Worm (Caenorhabditis elegans) whole organism, L4/young adult: ENCODE data around the gene capg-2.
A peak's percentile ranks its signal among the peaks of the same experiment; 100 is the strongest.

ENCODE experiments used
- W03F9.2 ChIP-seq: fragments of 150-350 bp; optimal IDR thresholded peaks from 2 replicates; lab custom pipeline; 2014; ENCODE audit warnings: missing biosample characterization, missing genetic modification characterization
- dao-5 ChIP-seq: sonication (generic microtip); optimal IDR thresholded peaks from 2 replicates; lab custom pipeline; 2016; ENCODE audit warnings: missing genotype, missing genetic modification characterization, moderate library complexity, missing compliant biosample characterization
- him-1 ChIP-seq: sonication (generic microtip); optimal IDR thresholded peaks from 2 replicates; lab custom pipeline; 2016; ENCODE audit warnings: missing genotype, missing genetic modification reagents, missing genetic modification characterization, missing compliant biosample characterization

Gene capg-2

DNA sequence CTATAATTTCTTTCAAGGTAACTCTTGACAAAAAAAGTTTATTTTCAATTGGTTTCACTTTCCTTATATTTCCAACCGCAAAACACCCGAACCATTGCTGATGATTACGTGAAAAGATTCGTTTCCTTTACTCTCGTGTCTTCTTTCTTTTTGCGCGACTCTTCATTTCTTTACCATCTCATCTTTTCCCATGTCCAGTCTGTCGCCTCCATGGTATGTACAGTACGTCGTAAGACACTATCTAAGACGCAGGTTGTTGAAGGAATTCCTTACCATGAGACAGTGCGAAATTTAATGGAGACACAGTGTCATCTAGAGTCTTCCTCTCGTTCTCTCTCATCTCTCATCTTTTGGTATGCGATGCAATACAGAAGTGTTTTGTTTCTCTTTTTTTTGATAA is 28.5 kb downstream of the capg-2 start:
- TF ChIP-seq dao-5 (tag; lab: Kevin White, UChicago) = no peak
- TF ChIP-seq him-1 = no peak
- no peak for TF ChIP-seq W03F9.2

DNA sequence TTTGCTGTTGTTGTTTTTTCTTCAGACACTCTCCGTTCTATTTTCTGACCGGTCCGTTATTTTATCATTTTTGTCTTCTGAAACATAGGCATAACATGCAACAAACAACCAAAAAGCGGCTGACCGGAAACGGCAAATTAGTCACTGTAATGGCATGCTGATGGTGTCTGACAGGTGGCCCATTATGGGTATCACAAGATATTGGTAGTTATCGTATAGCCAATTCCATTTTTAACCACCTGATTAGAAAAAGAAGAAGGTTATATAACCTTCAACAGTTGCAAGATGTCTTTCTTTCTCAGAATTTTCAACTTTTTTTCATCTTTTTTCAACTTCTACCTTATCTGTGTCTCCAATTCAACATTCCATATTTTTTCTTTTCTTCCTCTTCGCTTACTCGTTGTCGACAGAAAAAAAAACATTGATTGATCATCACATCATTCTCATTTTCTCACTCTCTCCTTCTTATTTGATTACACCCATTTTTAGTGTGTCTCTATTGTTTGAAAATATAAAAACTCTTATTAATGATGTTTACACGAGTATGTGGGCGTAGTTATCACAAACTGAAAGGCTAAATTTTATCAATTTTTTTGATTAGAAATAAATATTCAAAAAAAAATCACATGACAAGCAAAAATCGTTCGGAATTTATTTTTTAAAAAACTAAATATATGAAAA is 29.2 kb downstream of the capg-2 start:
- no peak for TF ChIP-seq dao-5 (tag; lab: Kevin White, UChicago)
- TF ChIP-seq him-1 = no peak
- no peak for TF ChIP-seq W03F9.2

DNA sequence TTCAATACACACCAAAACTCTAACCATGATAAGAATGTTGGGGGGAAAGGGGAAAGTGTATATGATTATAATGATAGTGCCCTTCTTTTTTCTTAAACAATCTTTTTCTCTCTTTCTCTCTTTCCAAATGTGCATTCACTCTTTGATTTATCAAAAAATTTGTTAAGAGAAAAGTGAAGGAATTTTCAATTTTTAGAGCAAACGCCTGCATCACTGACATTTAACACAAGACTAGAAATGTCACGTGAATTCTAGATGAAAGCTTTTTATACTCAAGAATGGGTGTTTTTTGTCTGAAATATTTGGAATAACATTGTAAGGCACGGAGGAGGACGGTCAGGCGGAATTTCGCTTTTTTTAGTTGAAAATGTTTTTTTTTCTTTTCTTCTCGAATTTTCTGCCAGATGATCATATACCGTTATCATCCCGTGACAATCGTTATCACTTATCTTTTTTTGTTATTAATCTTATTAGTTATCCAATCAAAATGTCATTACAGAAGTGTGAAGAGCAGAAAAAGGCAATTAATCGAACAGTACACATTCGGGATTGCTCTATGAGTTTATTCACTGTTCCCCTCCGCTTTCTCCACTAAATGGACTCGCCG is 30.4 kb downstream of the capg-2 start, which contains the start of the genes frm-7 and F55C5.17:
Gene frm-7 (plus strand): TSS at position 500 of the 607 bp plus-strand sequence.
Gene F55C5.17 (plus strand): TSS at position 557 of the 607 bp plus-strand sequence.
- no peak for TF ChIP-seq dao-5 (tag; lab: Kevin White, UChicago)
- no peak for TF ChIP-seq him-1
- no peak for TF ChIP-seq W03F9.2

DNA sequence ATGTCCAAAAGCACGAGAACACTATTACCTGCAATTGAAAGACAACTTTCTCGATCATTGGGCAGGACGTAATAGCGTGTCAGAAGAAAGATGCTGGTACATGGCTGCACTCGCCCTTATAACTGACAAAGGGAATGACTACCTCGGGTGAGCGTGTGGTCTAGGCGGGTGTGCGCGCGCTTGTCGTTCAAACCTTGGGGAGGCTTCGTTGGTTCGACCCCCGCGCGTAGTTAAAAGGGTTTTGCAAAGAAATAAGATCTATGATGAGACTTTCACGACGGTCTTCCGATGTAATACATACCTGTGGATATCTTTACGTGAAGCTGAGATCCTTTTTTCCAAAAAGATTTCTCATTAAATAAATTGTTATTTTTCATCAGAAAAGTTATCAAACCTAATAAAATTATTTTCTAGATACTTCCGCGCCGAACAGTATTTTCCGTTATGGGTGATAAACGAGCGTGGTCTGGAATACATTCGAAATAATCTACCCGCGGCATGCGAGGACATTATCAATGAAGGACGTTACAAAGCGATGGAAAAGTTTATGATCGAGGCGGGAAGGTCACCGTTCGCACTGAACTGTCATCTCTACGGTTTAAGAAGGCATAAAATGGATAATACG is 31.9 kb downstream of the capg-2 start:
- TF ChIP-seq W03F9.2 (peak; percentile 59), him-1 (peak; percentile 97), dao-5 (tag; lab: Kevin White, UChicago) (peak; percentile 97)

DNA sequence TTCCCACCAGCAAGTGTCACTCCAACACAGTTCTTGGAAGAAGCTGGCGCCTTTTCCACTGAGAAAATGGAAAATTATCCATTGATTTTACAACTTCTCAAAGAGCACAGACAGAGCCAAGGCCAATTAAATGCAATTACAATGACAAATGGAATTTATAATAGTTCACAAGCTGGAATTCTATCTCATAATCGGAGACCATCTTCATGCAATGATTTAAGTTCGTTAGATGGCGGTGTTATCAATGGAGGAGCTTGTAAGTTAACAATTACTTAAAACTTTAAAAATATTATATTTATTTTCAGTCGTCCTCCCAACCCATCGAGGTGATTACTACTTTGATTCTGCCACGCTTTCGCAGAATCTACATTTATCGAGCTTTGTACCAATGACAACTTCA is 34.0 kb downstream of the capg-2 start:
- TF ChIP-seq him-1 (no peak), W03F9.2 (no peak), dao-5 (tag; lab: Kevin White, UChicago) (no peak)

DNA sequence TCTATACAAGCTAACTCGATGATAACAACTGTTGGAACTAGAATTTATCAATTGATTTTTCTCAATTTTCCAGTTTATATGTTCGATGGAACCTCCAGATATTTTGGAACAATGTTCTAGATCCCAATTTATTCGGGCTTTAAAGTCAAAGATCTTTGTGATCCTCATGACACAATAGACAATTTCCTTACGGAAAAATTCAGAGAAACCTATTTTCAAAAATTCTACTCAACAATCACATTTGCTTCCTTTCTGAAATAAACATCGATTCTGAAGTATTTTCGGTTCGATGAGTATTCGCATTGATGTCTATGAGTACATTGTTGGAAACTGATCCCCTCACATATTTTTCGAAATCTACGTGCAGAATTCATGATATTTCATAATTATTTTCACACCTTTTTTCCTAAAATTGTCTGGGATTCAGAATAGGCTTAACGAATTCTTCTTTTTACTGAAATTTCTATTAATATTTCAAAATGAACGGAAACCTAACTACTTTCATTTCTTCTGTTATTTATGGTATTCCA is 35.4 kb downstream of the capg-2 start, which contains the start of gene srg-45:
Gene srg-45 (plus strand): TSS at position 480 of the 530 bp plus-strand sequence.
- TF ChIP-seq dao-5 (tag; lab: Kevin White, UChicago) = no peak
- TF ChIP-seq W03F9.2 = no peak
- TF ChIP-seq him-1 = no peak

DNA sequence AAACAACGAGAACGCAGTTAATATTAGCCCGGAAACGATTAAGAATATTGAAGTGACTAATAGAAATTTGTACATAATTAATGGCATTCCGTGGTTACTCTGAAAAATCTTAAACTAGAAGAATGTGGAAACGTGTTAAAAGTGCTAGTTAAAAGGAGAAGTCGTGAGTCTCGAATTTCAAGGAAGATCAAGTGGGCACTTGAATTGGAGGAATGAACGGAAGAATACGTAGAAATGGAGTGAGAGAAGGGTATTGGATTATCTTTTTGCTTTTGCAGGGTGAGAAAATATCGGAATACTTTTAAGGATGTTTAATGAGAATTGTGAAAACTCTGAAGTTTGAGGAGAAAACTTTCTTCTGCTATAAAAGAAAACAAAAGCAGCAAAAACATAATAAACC is 38.6 kb downstream of the capg-2 start, which contains the start of gene hpo-30:
Gene hpo-30 (minus strand): TSS at position 101 of the 400 bp plus-strand sequence.
- TF ChIP-seq dao-5 (tag; lab: Kevin White, UChicago) = no peak
- no peak for TF ChIP-seq W03F9.2
- TF ChIP-seq him-1 = no peak

DNA sequence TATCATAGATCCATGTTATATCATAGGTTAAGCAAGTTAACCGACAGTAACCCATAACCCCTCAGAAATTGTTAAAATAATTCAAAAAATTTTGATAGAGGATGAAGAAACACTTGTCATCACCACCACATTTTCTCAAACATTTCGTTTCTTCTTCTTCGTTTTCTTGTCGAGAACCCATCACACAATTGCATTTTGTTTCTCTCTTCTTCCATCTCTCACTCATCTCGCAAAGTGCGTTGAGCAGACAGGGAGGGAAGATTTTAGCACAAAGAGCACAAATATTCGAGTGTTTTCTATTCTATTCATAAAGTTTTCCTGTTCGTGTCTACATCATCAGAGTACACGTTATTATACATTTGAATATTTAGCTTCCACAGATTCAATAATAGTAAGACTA is 42.7 kb downstream of the capg-2 start:
- no peak for TF ChIP-seq W03F9.2
- no peak for TF ChIP-seq dao-5 (tag; lab: Kevin White, UChicago)
- TF ChIP-seq him-1 = peak; percentile 18

DNA sequence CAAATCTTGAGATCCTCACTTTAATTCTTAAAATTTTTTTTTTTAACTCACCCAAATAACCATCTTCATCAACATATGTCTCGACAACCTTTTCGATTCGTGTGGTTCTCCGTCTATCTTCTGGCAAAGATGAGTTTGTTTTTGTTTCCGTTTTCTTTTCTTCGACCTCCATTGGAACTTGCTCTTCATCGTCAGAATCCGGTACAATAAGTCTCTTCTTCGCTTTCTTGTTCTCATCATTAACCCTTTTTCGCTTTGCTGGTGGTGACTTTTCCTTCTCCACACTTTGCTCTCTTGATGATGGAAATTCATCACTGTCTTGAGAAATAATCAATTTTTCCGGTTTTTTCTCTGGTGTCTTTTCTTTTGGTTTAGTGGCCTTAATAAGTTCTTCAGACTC is 44.4 kb downstream of the capg-2 start:
- TF ChIP-seq W03F9.2 = no peak
- TF ChIP-seq dao-5 (tag; lab: Kevin White, UChicago) = no peak
- TF ChIP-seq him-1 = no peak

DNA sequence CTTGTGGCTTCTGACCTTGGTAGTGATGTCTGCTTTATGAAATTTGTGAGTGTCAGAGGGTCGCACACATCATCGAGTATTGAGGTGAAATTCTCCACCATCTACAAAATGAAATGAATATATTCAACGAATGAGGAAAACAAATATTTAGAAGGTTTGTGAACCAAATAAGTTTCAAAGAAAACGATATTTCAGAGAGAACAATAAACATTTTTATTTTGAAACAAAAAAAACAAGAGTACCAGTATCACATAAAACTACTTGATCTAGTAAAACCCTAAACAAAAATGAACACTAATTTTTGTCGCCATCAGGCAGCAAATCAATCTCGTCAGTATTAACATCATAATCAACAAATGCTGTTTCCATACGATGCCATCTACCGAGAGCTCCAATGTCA is 45.4 kb downstream of the capg-2 start, which contains the start of gene R04F11.3:
Gene R04F11.3 (minus strand): TSS at position 101 of the 400 bp plus-strand sequence.
- no peak for TF ChIP-seq him-1
- TF ChIP-seq dao-5 (tag; lab: Kevin White, UChicago) = no peak
- no peak for TF ChIP-seq W03F9.2

DNA sequence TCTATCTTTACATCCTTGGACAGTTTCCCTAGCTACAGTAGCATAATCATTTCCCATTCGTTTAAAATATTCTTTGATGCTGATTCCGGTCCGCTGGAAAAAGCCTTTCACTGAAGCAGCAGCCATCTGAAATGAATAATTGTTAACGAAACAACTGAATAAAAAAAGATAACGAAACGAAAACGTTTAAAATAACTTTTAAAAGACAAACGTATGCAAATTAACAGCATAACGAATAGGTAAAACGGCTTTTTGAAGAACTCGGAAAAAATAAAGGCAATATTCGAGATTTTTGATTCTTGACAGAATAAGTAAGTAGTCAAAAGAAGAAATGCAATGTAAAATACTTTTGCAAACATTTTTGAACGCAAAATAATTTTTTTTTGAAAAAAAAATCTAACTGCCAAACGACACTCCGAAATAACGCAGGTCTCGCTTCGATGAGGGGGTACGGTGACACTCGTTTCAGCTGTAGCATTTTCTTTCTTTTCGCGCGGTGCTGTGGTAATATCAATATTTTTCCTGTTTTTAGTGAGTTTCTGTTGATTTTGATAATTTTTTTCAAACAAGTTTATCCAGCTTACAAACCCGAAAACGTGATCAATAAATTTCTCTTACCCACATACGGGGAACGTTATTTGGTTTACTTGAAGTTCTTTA is 46.4 kb downstream of the capg-2 start, which contains the start of the genes R04F11.5 and R04F11.2:
Gene R04F11.5 (minus strand): TSS at position 126 of the 660 bp plus-strand sequence.
Gene R04F11.2 (plus strand): TSS at position 488 of the 660 bp plus-strand sequence.
- TF ChIP-seq dao-5 (tag; lab: Kevin White, UChicago) = no peak
- TF ChIP-seq him-1 = peak; percentile 76
- TF ChIP-seq W03F9.2 = peak; percentile 83

DNA sequence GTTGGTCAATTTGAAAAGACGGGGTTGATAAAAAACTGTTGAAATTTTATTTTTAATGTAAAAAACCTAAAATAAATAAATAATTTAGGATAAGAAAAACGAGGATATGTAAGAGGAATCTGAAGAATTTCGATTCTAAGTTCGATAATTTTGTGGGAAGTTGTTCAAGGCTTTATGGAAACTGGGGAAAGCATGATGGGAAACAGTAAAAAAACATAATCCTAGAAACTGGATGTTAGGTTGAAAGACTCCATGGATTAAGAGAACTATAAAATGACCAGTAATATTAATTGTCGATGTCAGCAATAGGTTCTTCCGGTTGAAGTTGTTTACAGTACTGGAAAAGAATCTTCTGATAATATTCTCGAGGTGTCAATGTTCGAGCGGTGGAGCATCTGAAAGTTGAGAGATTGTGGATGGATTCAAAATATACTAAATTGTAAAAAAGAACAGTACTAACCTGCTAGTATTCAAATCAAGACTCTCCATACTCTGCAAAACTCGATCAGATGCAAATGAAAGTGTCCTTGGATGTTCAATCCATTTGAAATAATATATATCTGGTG is 48.7 kb downstream of the capg-2 start:
- no peak for TF ChIP-seq him-1
- TF ChIP-seq W03F9.2 = no peak
- TF ChIP-seq dao-5 (tag; lab: Kevin White, UChicago) = no peak
